Worm (Caenorhabditis elegans): ENCODE measurements around the gene C01B10.44.

Gene C01B10.44

ce11 chrIV:6622142-6622541, 1.3 kb upstream of the C01B10.44 start:
- TF ChIP-seq nhr-28 (tag; optimal IDR thresholded peaks at IDR 0.05) (no peak), alr-1 (tag; optimal IDR thresholded peaks at IDR 0.05; ENCODE audit: borderline replicate concordance) (no peak), skn-1 (tag; optimal IDR thresholded peaks at IDR 0.05) (peak; percentile 77), elt-3 (tag; optimal IDR thresholded peaks at IDR 0.05) (peak in 2 of 6 experiments; percentile 43 to 68), lin-13 (GFP tag; optimal IDR thresholded peaks at IDR 0.05) (no peak), C04F5.9 (tag; optimal IDR thresholded peaks at IDR 0.05) (no peak), grh-1 (GFP tag; IDR thresholded peaks at IDR 0.05) (no peak), sox-4 (tag; optimal IDR thresholded peaks at IDR 0.05) (no peak), ztf-11 (tag; optimal IDR thresholded peaks at IDR 0.05) (no peak), nhr-11 (tag; optimal IDR thresholded peaks at IDR 0.05) (no peak), lin-39 (tag; optimal IDR thresholded peaks at IDR 0.05) (no peak), nhr-12 (tag; optimal IDR thresholded peaks at IDR 0.05) (no peak), efl-3 (GFP tag; optimal IDR thresholded peaks at IDR 0.05) (no peak), lsy-2 (tag; optimal IDR thresholded peaks at IDR 0.05) (peak in 1 of 2 experiments; percentile 43), sptf-1 (tag; optimal IDR thresholded peaks at IDR 0.05) (no peak), ceh-88 (GFP tag; IDR thresholded peaks at IDR 0.05) (no peak), F16B12.6 (tag; optimal IDR thresholded peaks at IDR 0.05) (no peak), nhr-90 (tag; optimal IDR thresholded peaks at IDR 0.05; ENCODE audit: poor library complexity) (peak; percentile 35), dpl-1 (GFP tag; optimal IDR thresholded peaks at IDR 0.05) (peak; percentile 15 to 30 (median 23)), ceh-90 (tag; optimal IDR thresholded peaks at IDR 0.05) (no peak), mep-1 (tag; optimal IDR thresholded peaks at IDR 0.05) (peak; percentile 42), pag-3 (tag; optimal IDR thresholded peaks at IDR 0.05; ENCODE audit: borderline replicate concordance, insufficient read depth) (no peak), blmp-1 (tag; optimal IDR thresholded peaks at IDR 0.05) (peak; percentile 46), swsn-7 (tag; optimal IDR thresholded peaks at IDR 0.05) (no peak), jun-1 (tag; optimal IDR thresholded peaks at IDR 0.05) (no peak), egl-27 (tag; optimal IDR thresholded peaks at IDR 0.05) (no peak), nhr-84 (tag; optimal IDR thresholded peaks at IDR 0.05) (no peak), tbx-2 (tag; optimal IDR thresholded peaks at IDR 0.05) (peak; percentile 15), ceh-82 (tag; optimal IDR thresholded peaks at IDR 0.05) (no peak), egl-13 (tag; optimal IDR thresholded peaks at IDR 0.05) (no peak), elt-2 (tag; optimal IDR thresholded peaks at IDR 0.05) (no peak), zip-4 (GFP tag; optimal IDR thresholded peaks at IDR 0.05) (peak; percentile 85), mdl-1 (tag; optimal IDR thresholded peaks at IDR 0.05) (no peak), dsc-1 (tag; optimal IDR thresholded peaks at IDR 0.05) (no peak), mab-9 (GFP tag; IDR thresholded peaks at IDR 0.05) (no peak), tlp-1 (tag; optimal IDR thresholded peaks at IDR 0.05) (no peak), nhr-237 (tag; optimal IDR thresholded peaks at IDR 0.05) (peak; percentile 17), ceh-63 (GFP tag; optimal IDR thresholded peaks at IDR 0.05) (no peak), lin-14 (GFP tag; optimal IDR thresholded peaks at IDR 0.05) (peak; percentile 94), ces-1 (GFP tag; optimal IDR thresholded peaks at IDR 0.05) (no peak), unc-86 (tag; optimal IDR thresholded peaks at IDR 0.05) (no peak), nhr-71 (tag; optimal IDR thresholded peaks at IDR 0.05) (peak; percentile 40), nhr-20 (tag; optimal IDR thresholded peaks at IDR 0.05) (peak; percentile 33), lin-15B (tag; optimal IDR thresholded peaks at IDR 0.05) (no peak), fkh-8 (tag; optimal IDR thresholded peaks at IDR 0.05) (no peak), fos-1 (tag; optimal IDR thresholded peaks at IDR 0.05) (no peak), fkh-4 (tag; optimal IDR thresholded peaks at IDR 0.05; ENCODE audit: borderline replicate concordance) (no peak), ceh-8 (GFP tag; optimal IDR thresholded peaks at IDR 0.05) (no peak), aha-1 (tag; optimal IDR thresholded peaks at IDR 0.05) (no peak), nhr-19 (GFP tag; conservative IDR thresholded peaks at IDR 0.05) (no peak), hlh-4 (tag; optimal IDR thresholded peaks at IDR 0.05) (no peak), vab-15 (tag; optimal IDR thresholded peaks at IDR 0.05) (no peak)
